Fruit fly (Drosophila melanogaster) whole organism, adult: ENCODE data around the gene Aven.

Experiments
- CG11617 ChIP-seq: fragments of 200-800 bp; sonication (Bioruptor generic); optimal IDR thresholded peaks from 2 replicates; lab custom pipeline; 2017; ENCODE audit warnings: mild to moderate bottlenecking, missing biosample characterization, missing genetic modification reagents, missing genetic modification characterization
- CG12768 ChIP-seq: fragments of 200-800 bp; sonication (Bioruptor generic); optimal IDR thresholded peaks from 2 replicates; lab custom pipeline; 2017; ENCODE audit warnings: missing biosample characterization, missing genetic modification characterization, mild to moderate bottlenecking, moderate library complexity, missing genetic modification reagents
- CG14711 ChIP-seq: fragments of 200-800 bp; sonication (Bioruptor generic); optimal IDR thresholded peaks from 2 replicates; lab custom pipeline; 2018; ENCODE audit warnings: missing biosample characterization, mild to moderate bottlenecking, missing genetic modification characterization, moderate library complexity
- CG1620 ChIP-seq: fragments of 200-800 bp; sonication (Bioruptor generic); optimal IDR thresholded peaks from 2 replicates; lab custom pipeline; 2016; ENCODE audit warnings: missing biosample characterization, missing genetic modification characterization
- CG33017 ChIP-seq: fragments of 200-800 bp; sonication (Bioruptor generic); optimal IDR thresholded peaks from 2 replicates; lab custom pipeline; 2018; ENCODE audit warnings: missing biosample characterization, mild to moderate bottlenecking, missing genetic modification characterization, moderate library complexity
- CG5204 ChIP-seq: fragments of 200-800 bp; sonication (Bioruptor generic); optimal IDR thresholded peaks from 2 replicates; lab custom pipeline; 2016; ENCODE audit warnings: missing biosample characterization, missing genetic modification characterization
- CG7045 ChIP-seq: fragments of 200-800 bp; sonication (Bioruptor generic); optimal IDR thresholded peaks from 2 replicates; lab custom pipeline; 2017; ENCODE audit warnings: missing biosample characterization, mild to moderate bottlenecking, missing genetic modification characterization
- CG7101 ChIP-seq: fragments of 200-800 bp; sonication (Bioruptor generic); optimal IDR thresholded peaks from 2 replicates; lab custom pipeline; 2018; ENCODE audit warnings: missing biosample characterization, mild to moderate bottlenecking, missing genetic modification characterization, moderate library complexity
- Clk ChIP-seq: fragments of 200-800 bp; sonication (Bioruptor generic); optimal IDR thresholded peaks from 2 replicates; lab custom pipeline; 2017; ENCODE audit warnings: missing biosample characterization, missing genetic modification characterization
- Crg-1 ChIP-seq: fragments of 200-800 bp; sonication (Bioruptor generic); optimal IDR thresholded peaks from 2 replicates; lab custom pipeline; 2016; ENCODE audit warnings: missing biosample characterization, missing genetic modification characterization
- Hr96 ChIP-seq: fragments of 200-800 bp; sonication (Bioruptor generic); optimal IDR thresholded peaks from 2 replicates; lab custom pipeline; 2016; ENCODE audit warnings: missing biosample characterization, missing genetic modification characterization
- Mnt ChIP-seq: fragments of 200-800 bp; sonication (Bioruptor generic); optimal IDR thresholded peaks from 2 replicates; lab custom pipeline; 2016; ENCODE audit warnings: missing biosample characterization, mild to moderate bottlenecking, missing genetic modification characterization
- bab1 ChIP-seq: fragments of 200-800 bp; sonication (Bioruptor generic); optimal IDR thresholded peaks from 3 replicates; lab custom pipeline; 2019; ENCODE audit warnings: missing biosample characterization, mild to moderate bottlenecking, missing genetic modification characterization, moderate library complexity
- cic ChIP-seq: fragments of 200-800 bp; sonication (Bioruptor generic); optimal IDR thresholded peaks from 2 replicates; lab custom pipeline; 2017; ENCODE audit warnings: missing biosample characterization, mild to moderate bottlenecking, missing genetic modification characterization, moderate library complexity
- cnc ChIP-seq, 2 experiments: fragments of >200 bp; optimal IDR thresholded peaks; 2 replicates each; lab custom pipeline; 2017
- kay ChIP-seq: fragments of 200-800 bp; sonication (Bioruptor generic); peaks from one replicate; lab custom pipeline; 2016; ENCODE audit warnings: missing biosample characterization, missing genetic modification characterization, borderline replicate concordance
- ovo ChIP-seq: fragments of 200-800 bp; sonication (Bioruptor generic); optimal IDR thresholded peaks from 2 replicates; lab custom pipeline; 2016; ENCODE audit warnings: missing biosample characterization, missing genetic modification characterization
- pad ChIP-seq: fragments of 200-800 bp; sonication (Bioruptor generic); optimal IDR thresholded peaks from 3 replicates; lab custom pipeline; 2017; ENCODE audit warnings: missing biosample characterization, missing genetic modification characterization, mild to moderate bottlenecking, moderate library complexity, missing genetic modification reagents
- tj ChIP-seq: fragments of 200-800 bp; sonication (Bioruptor generic); optimal IDR thresholded peaks from 3 replicates; lab custom pipeline; 2017; ENCODE audit warnings: missing biosample characterization, mild to moderate bottlenecking, missing genetic modification characterization, moderate library complexity
- toe ChIP-seq: fragments of 200-800 bp; sonication (Bioruptor generic); optimal IDR thresholded peaks from 2 replicates; lab custom pipeline; 2016; ENCODE audit warnings: missing biosample characterization, missing genetic modification characterization

Aven gene

DNA sequence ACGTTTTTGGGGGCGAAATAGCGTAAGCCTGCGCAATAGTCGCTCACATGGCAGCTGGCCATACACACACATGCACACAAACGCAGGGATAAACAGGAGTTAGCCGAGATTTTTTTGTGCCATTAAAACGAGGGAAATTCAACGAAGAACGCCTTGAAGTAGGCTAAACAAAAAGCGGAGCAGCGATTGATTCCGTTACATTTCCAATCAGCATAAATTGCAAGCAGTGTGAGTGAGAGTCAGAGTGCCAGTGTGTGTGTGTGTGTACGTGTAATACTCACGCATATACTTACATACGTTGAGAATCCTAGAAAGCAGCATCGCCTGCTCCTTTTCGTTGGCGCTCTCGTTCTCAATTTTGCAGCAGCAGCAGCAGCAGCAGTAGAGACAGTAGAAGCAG lies 3.8 kb upstream of the Aven start:
- TF ChIP-seq tj (GFP tag; lab: Kevin White, UChicago) = no peak

DNA sequence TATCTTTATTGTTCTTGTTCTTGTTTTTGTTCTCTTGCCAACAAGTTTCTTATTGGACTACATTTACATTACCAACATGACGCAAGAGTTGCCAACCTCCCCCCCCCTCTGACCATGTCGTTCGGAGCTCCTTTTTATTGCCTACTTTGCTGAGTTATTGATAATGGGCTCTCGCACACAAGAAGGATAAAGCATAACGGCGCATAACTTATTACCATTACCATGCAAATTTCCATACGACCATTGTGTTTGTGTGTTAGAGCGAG lies 2.6 kb upstream of the Aven start:
- TF ChIP-seq CG12768 (GFP tag; lab: Kevin White, UChicago) (no peak), CG33017 (tag; lab: Kevin White, UChicago) (no peak), Mnt (GFP tag; lab: Kevin White, UChicago) (no peak), CG11617 (no peak), bab1 (GFP tag; lab: Kevin White, UChicago) (no peak), Clk (GFP tag; lab: Kevin White, UChicago) (no peak), pad (GFP tag; lab: Kevin White, UChicago) (no peak), CG5204 (GFP tag; lab: Kevin White, UChicago) (no peak), Hr96 (no peak)

DNA sequence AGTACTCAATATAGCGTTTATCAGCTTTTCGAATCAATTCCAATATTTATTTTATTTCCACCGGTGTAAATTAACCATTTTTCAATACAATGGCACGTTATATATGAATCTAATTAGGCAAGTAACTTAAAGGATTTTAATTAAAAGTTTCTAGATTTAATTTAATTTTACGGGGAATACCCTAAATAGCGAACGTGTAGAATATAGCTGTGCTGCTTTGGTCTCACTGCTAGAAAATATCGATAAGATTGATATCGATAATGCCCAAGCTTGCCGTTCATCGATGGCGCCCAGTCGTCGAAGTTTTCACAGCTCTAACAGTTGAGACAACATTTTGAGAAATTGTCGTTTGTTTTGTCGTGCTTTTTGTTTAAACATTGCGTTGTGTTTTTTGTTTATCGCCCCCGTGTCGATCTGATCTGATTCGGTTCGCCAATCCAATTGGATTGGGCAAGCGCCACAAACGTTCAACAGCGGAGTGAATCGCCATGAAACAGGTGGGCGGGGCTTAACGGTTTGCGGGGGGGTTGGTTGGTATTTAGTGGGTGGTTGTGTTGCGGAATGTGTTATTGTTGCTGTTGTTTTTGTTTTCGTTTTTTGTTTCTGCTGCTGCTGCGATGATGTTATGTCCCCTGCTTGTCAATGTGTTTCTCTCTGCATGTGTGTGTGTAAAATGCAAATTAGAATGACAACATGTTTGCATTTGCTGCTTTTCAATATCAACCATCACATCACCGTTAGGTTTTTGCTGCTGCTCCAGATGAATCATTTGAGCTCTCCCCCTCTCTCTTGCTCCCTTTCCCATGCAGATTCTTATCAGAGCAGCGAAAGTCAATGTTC lies 2.1 kb upstream of the Aven start, which contains the start of gene Tomosyn:
Gene Tomosyn, plus strand, starts transcription at position 289 of the 840 bp plus-strand sequence.
- TF ChIP-seq CG33017 (tag; lab: Kevin White, UChicago) = no peak
- TF ChIP-seq Mnt (GFP tag; lab: Kevin White, UChicago) = no peak
- TF ChIP-seq CG12768 (GFP tag; lab: Kevin White, UChicago) = no peak
- TF ChIP-seq bab1 (GFP tag; lab: Kevin White, UChicago) = peak; percentile 14
- peak; percentile 92 for TF ChIP-seq kay (GFP tag; lab: Kevin White, UChicago)
- peak; percentile 93 for TF ChIP-seq ovo (GFP tag; lab: Kevin White, UChicago)
- peak; percentile 4 for TF ChIP-seq cic
- TF ChIP-seq CG11617 = peak; percentile 57
- TF ChIP-seq Crg-1 (GFP tag; lab: Kevin White, UChicago) = peak; percentile 4
- TF ChIP-seq CG1620 (GFP tag; lab: Kevin White, UChicago) = peak; percentile 43
- TF ChIP-seq CG5204 (GFP tag; lab: Kevin White, UChicago) = no peak
- peak; percentile 20 for TF ChIP-seq toe (GFP tag; lab: Kevin White, UChicago)
- TF ChIP-seq pad (GFP tag; lab: Kevin White, UChicago) = peak; percentile 20
- peak; percentile 23 for TF ChIP-seq CG14711 (tag; lab: Kevin White, UChicago)
- no peak for TF ChIP-seq CG7045 (GFP tag; lab: Kevin White, UChicago)
- TF ChIP-seq CG7101 (tag; lab: Kevin White, UChicago) = peak; percentile 23
- no peak for TF ChIP-seq Hr96
- no peak for TF ChIP-seq Clk (GFP tag; lab: Kevin White, UChicago)
- TF ChIP-seq tj (GFP tag; lab: Kevin White, UChicago) = no peak
- TF ChIP-seq cnc (optimal IDR thresholded peaks at IDR 0.05; lab: Kevin White, UChicago) = no peak

DNA sequence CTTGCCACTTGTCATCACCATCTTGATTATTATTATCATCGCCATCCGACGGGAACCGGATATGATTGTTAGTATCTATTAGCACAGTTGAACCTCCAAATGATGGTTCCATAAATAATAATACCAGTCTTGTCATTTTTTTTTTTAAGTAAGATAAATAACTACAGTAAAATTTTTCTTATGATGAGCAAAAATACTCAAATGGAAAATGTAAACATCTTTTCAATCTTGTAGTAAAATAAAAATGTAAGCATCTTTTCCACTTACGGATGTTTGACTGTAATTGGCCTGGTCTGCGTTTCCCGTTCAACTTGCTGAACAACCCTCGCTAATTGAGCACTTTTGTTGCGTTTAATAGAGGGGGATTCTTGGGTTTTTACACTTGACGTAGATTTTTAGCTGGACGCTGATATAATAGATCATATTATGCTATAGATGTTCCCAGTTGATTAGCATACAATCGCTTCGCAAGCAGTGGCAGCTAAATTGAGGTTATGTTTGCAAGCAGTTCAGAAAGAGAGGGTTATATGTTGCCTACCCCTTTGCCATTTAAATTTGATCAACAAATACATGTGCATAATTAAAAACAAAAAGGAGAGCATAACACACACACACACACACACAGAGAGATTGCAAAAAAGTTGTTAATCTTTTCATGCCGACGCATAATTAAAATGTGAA lies 3.7 kb downstream of the Aven start:
- TF ChIP-seq CG7101 (tag; lab: Kevin White, UChicago) (no peak), CG7045 (GFP tag; lab: Kevin White, UChicago) (no peak), CG33017 (tag; lab: Kevin White, UChicago) (no peak), cic (no peak), Mnt (GFP tag; lab: Kevin White, UChicago) (no peak), pad (GFP tag; lab: Kevin White, UChicago) (no peak), tj (GFP tag; lab: Kevin White, UChicago) (no peak), kay (GFP tag; lab: Kevin White, UChicago) (no peak), CG12768 (GFP tag; lab: Kevin White, UChicago) (no peak), Hr96 (no peak), CG5204 (GFP tag; lab: Kevin White, UChicago) (no peak), cnc (optimal IDR thresholded peaks at IDR 0.05; lab: Kevin White, UChicago) (no peak), Clk (GFP tag; lab: Kevin White, UChicago) (no peak)

DNA sequence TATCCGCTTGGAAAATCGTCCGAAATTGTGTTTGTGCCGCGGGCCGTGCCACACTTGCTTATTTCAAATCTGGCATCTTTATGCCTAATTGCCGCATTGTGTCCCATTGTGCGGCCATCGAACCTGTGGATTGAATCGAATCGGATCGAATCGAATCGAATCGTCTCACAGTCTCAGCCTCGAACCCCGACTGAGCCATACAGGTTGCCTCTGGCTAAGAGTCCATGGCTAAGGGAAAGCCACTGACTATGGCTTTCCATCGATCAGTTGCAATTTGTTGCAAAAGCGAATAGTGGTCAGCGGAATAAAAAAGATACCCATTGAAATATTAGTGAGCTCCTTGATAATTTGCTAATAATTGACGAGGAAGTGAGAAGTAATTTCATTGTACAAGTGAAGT lies 5.4 kb downstream of the Aven start, which contains the start of gene CG15728:
Gene CG15728, plus strand, starts transcription at position 301 of the 400 bp plus-strand sequence.
- no peak for TF ChIP-seq Clk (GFP tag; lab: Kevin White, UChicago)
- TF ChIP-seq bab1 (GFP tag; lab: Kevin White, UChicago) = no peak
- TF ChIP-seq Hr96 = no peak
- TF ChIP-seq CG33017 (tag; lab: Kevin White, UChicago) = no peak

DNA sequence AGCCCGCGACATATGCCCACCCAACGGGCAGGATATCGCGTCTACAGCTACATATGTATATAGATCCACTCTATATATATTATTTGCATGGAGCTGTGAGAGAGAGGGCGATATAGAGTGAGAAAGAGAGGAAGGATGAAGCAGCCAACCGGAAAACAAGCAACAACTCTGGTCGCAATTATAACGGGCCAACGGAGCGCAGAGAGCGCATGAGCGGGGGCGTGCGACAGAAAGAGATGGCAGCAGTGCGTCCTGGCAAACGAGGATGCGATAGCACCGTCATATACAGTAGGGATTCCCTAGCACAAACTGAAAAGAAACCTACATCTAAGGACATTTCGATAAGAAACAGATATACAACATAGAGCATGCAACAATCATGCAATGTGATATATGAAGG lies 7.8 kb downstream of the Aven start:
- TF ChIP-seq bab1 (GFP tag; lab: Kevin White, UChicago) (no peak), cic (no peak), pad (GFP tag; lab: Kevin White, UChicago) (no peak), toe (GFP tag; lab: Kevin White, UChicago) (no peak), Hr96 (no peak), ovo (GFP tag; lab: Kevin White, UChicago) (no peak), CG7101 (tag; lab: Kevin White, UChicago) (no peak), CG7045 (GFP tag; lab: Kevin White, UChicago) (no peak), kay (GFP tag; lab: Kevin White, UChicago) (no peak), Mnt (GFP tag; lab: Kevin White, UChicago) (no peak), Clk (GFP tag; lab: Kevin White, UChicago) (no peak), CG33017 (tag; lab: Kevin White, UChicago) (no peak), CG14711 (tag; lab: Kevin White, UChicago) (no peak), CG1620 (GFP tag; lab: Kevin White, UChicago) (no peak), tj (GFP tag; lab: Kevin White, UChicago) (no peak), CG12768 (GFP tag; lab: Kevin White, UChicago) (no peak)
